Fruit fly (Drosophila melanogaster) whole organism, embryonic: ENCODE data around the gene CG5909.

Experiments used
- Blimp-1 ChIP-seq: fragments of 200-800 bp; sonication (Bioruptor generic); optimal IDR thresholded peaks from 3 replicates; lab custom pipeline; 2018; ENCODE audit warnings: missing biosample characterization, missing genetic modification characterization, mild to moderate bottlenecking, moderate library complexity, missing genetic modification reagents
- CG10462 ChIP-seq: fragments of 200-800 bp; sonication (Bioruptor generic); optimal IDR thresholded peaks from 2 replicates; lab custom pipeline; 2016; ENCODE audit warnings: missing biosample characterization, missing genetic modification characterization
- CG10543 ChIP-seq: fragments of 200-800 bp; sonication (Bioruptor generic); optimal IDR thresholded peaks from 3 replicates; lab custom pipeline; 2017; ENCODE audit warnings: missing biosample characterization, mild to moderate bottlenecking, missing genetic modification characterization, moderate library complexity
- CG10979 ChIP-seq: fragments of 200-800 bp; sonication (Bioruptor generic); optimal IDR thresholded peaks from 2 replicates; lab custom pipeline; 2018; ENCODE audit warnings: missing biosample characterization, mild to moderate bottlenecking, missing genetic modification characterization, moderate library complexity
- CG15073 ChIP-seq: fragments of 200-800 bp; sonication (Bioruptor generic); optimal IDR thresholded peaks from 2 replicates; lab custom pipeline; 2016; ENCODE audit warnings: missing biosample characterization, missing genetic modification characterization
- CG17186 ChIP-seq: fragments of 200-800 bp; sonication (Bioruptor generic); optimal IDR thresholded peaks from 3 replicates; lab custom pipeline; 2017; ENCODE audit warnings: missing biosample characterization, missing genetic modification reagents, missing genetic modification characterization
- CG18764 ChIP-seq: fragments of 200-800 bp; sonication (Bioruptor generic); optimal IDR thresholded peaks from 3 replicates; lab custom pipeline; 2016; ENCODE audit warnings: missing biosample characterization, missing genetic modification characterization
- CG3838 ChIP-seq: fragments of 200-800 bp; sonication (Bioruptor generic); optimal IDR thresholded peaks from 3 replicates; lab custom pipeline; 2016; ENCODE audit warnings: missing biosample characterization, missing genetic modification characterization
- CG5953 ChIP-seq: fragments of 200-800 bp; sonication (Bioruptor generic); IDR thresholded peaks from 2 replicates; pipeline ENCODE4 v1.3.6; 2022; ENCODE audit warnings: missing biosample characterization, missing genetic modification characterization
- CG6175 ChIP-seq: fragments of 200-800 bp; sonication (Bioruptor generic); IDR thresholded peaks from 3 replicates; pipeline ENCODE4 v1.3.6; 2022; ENCODE audit warnings: missing biosample characterization, missing genetic modification characterization
- CG6254 ChIP-seq: fragments of 200-800 bp; sonication (Bioruptor generic); optimal IDR thresholded peaks from 3 replicates; lab custom pipeline; 2017; ENCODE audit warnings: mild to moderate bottlenecking, missing biosample characterization, missing genetic modification reagents, missing genetic modification characterization
- CG6765 ChIP-seq: fragments of 200-800 bp; sonication (Bioruptor generic); optimal IDR thresholded peaks from 3 replicates; lab custom pipeline; 2017; ENCODE audit warnings: missing biosample characterization, mild to moderate bottlenecking, missing genetic modification characterization
- CG6791 ChIP-seq: fragments of 200-800 bp; sonication (Bioruptor generic); IDR thresholded peaks from 3 replicates; pipeline ENCODE4 v1.3.6; 2022; ENCODE audit warnings: missing biosample characterization, missing genetic modification characterization; ENCODE audit not compliant: partially characterized antibody
- CG7556 ChIP-seq: fragments of 200-800 bp; sonication (Bioruptor generic); optimal IDR thresholded peaks from 2 replicates; lab custom pipeline; 2017; ENCODE audit warnings: missing biosample characterization, mild to moderate bottlenecking, missing genetic modification characterization
- CG7928 ChIP-seq: fragments of 200-800 bp; sonication (Bioruptor generic); optimal IDR thresholded peaks from 2 replicates; lab custom pipeline; 2017; ENCODE audit warnings: missing biosample characterization, mild to moderate bottlenecking, missing genetic modification characterization
- CG8765 ChIP-seq: fragments of 200-800 bp; sonication (Bioruptor generic); IDR thresholded peaks from 2 replicates; pipeline ENCODE4 v1.3.6; 2022; ENCODE audit warnings: missing biosample characterization, missing genetic modification characterization
- Dek ChIP-seq: fragments of 200-800 bp; sonication (Bioruptor generic); optimal IDR thresholded peaks from 3 replicates; lab custom pipeline; 2019; ENCODE audit warnings: missing biosample characterization, mild to moderate bottlenecking, missing genetic modification characterization, moderate library complexity
- ERR ChIP-seq: fragments of 200-800 bp; sonication (Bioruptor generic); optimal IDR thresholded peaks from 2 replicates; lab custom pipeline; 2016; ENCODE audit warnings: missing biosample characterization, missing genetic modification characterization
- Eip74EF ChIP-seq, 2 experiments: fragments of 200-800 bp in 1 of 2; fragments of >200 bp in 1 of 2; sonication (Bioruptor generic) in 1 of 2; optimal IDR thresholded peaks; 2 replicates each; lab custom pipeline; 2017 to 2019; ENCODE audit warnings: missing biosample characterization in 2 of 2, missing genetic modification characterization in 2 of 2, mild to moderate bottlenecking in 1 of 2, moderate library complexity in 1 of 2
- Fer3 ChIP-seq: fragments of 200-800 bp; sonication (Bioruptor generic); optimal IDR thresholded peaks from 2 replicates; lab custom pipeline; 2018; ENCODE audit warnings: missing biosample characterization, mild to moderate bottlenecking, missing genetic modification characterization, moderate library complexity
- H2.0 ChIP-seq: fragments of 200-800 bp; sonication (Bioruptor generic); IDR thresholded peaks from 2 replicates; pipeline ENCODE4 v1.3.6; 2022; ENCODE audit warnings: missing biosample characterization, missing genetic modification characterization
- MBD-R2 ChIP-seq: fragments of 200-800 bp; sonication (Bioruptor generic); IDR thresholded peaks from 2 replicates; pipeline ENCODE4 v1.3.6; 2022; ENCODE audit warnings: missing biosample characterization, missing genetic modification characterization
- Med ChIP-seq: fragments of 200-800 bp; sonication (Bioruptor generic); peaks from one replicate; lab custom pipeline; 2016; ENCODE audit warnings: missing biosample characterization, missing genetic modification characterization, mild to moderate bottlenecking, inconsistent platforms, moderate library complexity
- NC2β ChIP-seq: fragments of 200-800 bp; sonication (Bioruptor generic); optimal IDR thresholded peaks from 2 replicates; lab custom pipeline; 2016; ENCODE audit warnings: missing biosample characterization, missing genetic modification characterization
- Oaz ChIP-seq: fragments of 200-800 bp; sonication (Bioruptor generic); IDR thresholded peaks from 2 replicates; pipeline ENCODE4 v1.3.6; 2022; ENCODE audit warnings: missing biosample characterization, missing genetic modification characterization
- Sox100B ChIP-seq: fragments of 200-800 bp; sonication (Bioruptor generic); optimal IDR thresholded peaks from 3 replicates; lab custom pipeline; 2018; ENCODE audit warnings: missing biosample characterization, mild to moderate bottlenecking, missing genetic modification characterization
- Vsx1 ChIP-seq: fragments of 200-800 bp; sonication (Bioruptor generic); optimal IDR thresholded peaks from 2 replicates; lab custom pipeline; 2017; ENCODE audit warnings: missing biosample characterization, mild to moderate bottlenecking, missing genetic modification characterization, missing genetic modification reagents
- Xrp1 ChIP-seq: fragments of 200-800 bp; sonication (Bioruptor generic); IDR thresholded peaks from 2 replicates; pipeline ENCODE4 v1.3.6; 2022; ENCODE audit warnings: missing biosample characterization, missing genetic modification characterization
- ara ChIP-seq: fragments of 200-800 bp; sonication (Bioruptor generic); IDR thresholded peaks from 2 replicates; pipeline ENCODE4 v1.3.6; 2022; ENCODE audit warnings: missing biosample characterization, missing genetic modification characterization
- cas ChIP-seq: fragments of 200-800 bp; sonication (Bioruptor generic); IDR thresholded peaks from 2 replicates; pipeline ENCODE4 v1.3.6; 2022; ENCODE audit warnings: missing biosample characterization, missing genetic modification characterization
- cato ChIP-seq: fragments of 200-800 bp; sonication (Bioruptor generic); optimal IDR thresholded peaks from 2 replicates; lab custom pipeline; 2016; ENCODE audit warnings: missing biosample characterization, missing genetic modification characterization, borderline replicate concordance
- eve ChIP-seq, 2 experiments: fragments of >200 bp; optimal IDR thresholded peaks; 2 replicates each; lab custom pipeline; 2017; ENCODE audit warnings: missing biosample characterization in 2 of 2, missing genetic modification characterization in 2 of 2
- fru ChIP-seq: fragments of >200 bp; optimal IDR thresholded peaks from 2 replicates; lab custom pipeline; 2017
- gce ChIP-seq: fragments of 200-800 bp; sonication (Bioruptor generic); IDR thresholded peaks from 3 replicates; pipeline ENCODE4 v1.3.6; 2022; ENCODE audit warnings: missing biosample characterization, missing genetic modification characterization
- her ChIP-seq: fragments of 200-800 bp; sonication (Bioruptor generic); optimal IDR thresholded peaks from 2 replicates; lab custom pipeline; 2016; ENCODE audit warnings: missing biosample characterization, missing genetic modification characterization
- kah ChIP-seq: fragments of 200-800 bp; sonication (Bioruptor generic); optimal IDR thresholded peaks from 2 replicates; lab custom pipeline; 2018; ENCODE audit warnings: missing biosample characterization, mild to moderate bottlenecking, missing genetic modification characterization
- ken ChIP-seq: fragments of 200-800 bp; sonication (Bioruptor generic); IDR thresholded peaks from 3 replicates; pipeline ENCODE4 v1.3.6; 2022; ENCODE audit warnings: missing biosample characterization, missing genetic modification characterization
- lov ChIP-seq, 2 experiments: fragments of 200-800 bp in 1 of 2; fragments of >200 bp in 1 of 2; sonication (Bioruptor generic) in 1 of 2; IDR thresholded peaks in 1 of 2; optimal IDR thresholded peaks in 1 of 2; 2 replicates in 1 of 2; 3 replicates in 1 of 2; pipeline versions ENCODE4 v1.3.6 to Lab custom; 2017 to 2022; ENCODE audit warnings: missing biosample characterization in 1 of 2, missing genetic modification characterization in 1 of 2
- mam ChIP-seq: fragments of 200-800 bp; sonication (Bioruptor generic); optimal IDR thresholded peaks from 3 replicates; lab custom pipeline; 2016; ENCODE audit warnings: missing biosample characterization, missing genetic modification characterization
- nom ChIP-seq: fragments of 200-800 bp; sonication (Bioruptor generic); optimal IDR thresholded peaks from 2 replicates; lab custom pipeline; 2017; ENCODE audit warnings: missing biosample characterization, missing genetic modification characterization, mild to moderate bottlenecking, moderate library complexity, missing genetic modification reagents
- pan ChIP-seq, 4 experiments: fragments of >200 bp in 3 of 4; fragments of 200-800 bp in 1 of 4; sonication (Bioruptor generic) in 1 of 4; optimal IDR thresholded peaks in 3 of 4; IDR thresholded peaks in 1 of 4; 2 replicates each; pipeline versions ENCODE4 v1.3.6 to Lab custom; 2017 to 2022; ENCODE audit warnings: missing biosample characterization in 2 of 4, missing genetic modification characterization in 2 of 4, mixed read lengths in 1 of 4
- pum ChIP-seq: fragments of 200-800 bp; sonication (Bioruptor generic); optimal IDR thresholded peaks from 2 replicates; lab custom pipeline; 2016; ENCODE audit warnings: missing biosample characterization, missing genetic modification characterization
- repo ChIP-seq: fragments of 200-800 bp; sonication (Bioruptor generic); optimal IDR thresholded peaks from 2 replicates; lab custom pipeline; 2016; ENCODE audit warnings: missing biosample characterization, missing genetic modification characterization
- run ChIP-seq: fragments of 200-800 bp; sonication (Bioruptor generic); optimal IDR thresholded peaks from 3 replicates; lab custom pipeline; 2018; ENCODE audit warnings: missing biosample characterization, mild to moderate bottlenecking, missing genetic modification characterization
- salm ChIP-seq: fragments of 200-800 bp; sonication (Bioruptor generic); optimal IDR thresholded peaks from 2 replicates; lab custom pipeline; 2018; ENCODE audit warnings: missing biosample characterization, mild to moderate bottlenecking, missing genetic modification characterization
- scrt ChIP-seq: fragments of 200-800 bp; sonication (Bioruptor generic); optimal IDR thresholded peaks from 2 replicates; lab custom pipeline; 2018; ENCODE audit warnings: missing biosample characterization, mild to moderate bottlenecking, missing genetic modification characterization, moderate library complexity
- sob ChIP-seq: fragments of 200-800 bp; sonication (Bioruptor generic); IDR thresholded peaks from 2 replicates; pipeline ENCODE4 v1.3.6; 2022; ENCODE audit warnings: missing biosample characterization, missing genetic modification characterization
- zen2 ChIP-seq: fragments of 200-800 bp; sonication (Bioruptor generic); IDR thresholded peaks from 3 replicates; pipeline ENCODE4 v1.3.6; 2022; ENCODE audit warnings: missing biosample characterization, missing genetic modification characterization; ENCODE audit not compliant: partially characterized antibody

Gene CG5909

dm6 chr3R:27111784-27112602 is 49.0 kb upstream of the CG5909 start, which contains the start of the genes gb and CG5815 (continued):
- TF ChIP-seq CG3838 (GFP tag; lab: Kevin White, UChicago) (peak; percentile 77), ken (peak; percentile 91), CG15073 (GFP tag; lab: Kevin White, UChicago) (peak; percentile 32), CG7556 (GFP tag; lab: Kevin White, UChicago) (peak; percentile 86), CG6765 (GFP tag; lab: Kevin White, UChicago) (peak; percentile 75), CG17186 (peak; percentile 65), Dek (tag; lab: Kevin White, UChicago) (peak; percentile 86), lov (optimal IDR thresholded peaks at IDR 0.05; lab: Kevin White, UChicago) (no peak), lov (GFP tag; IDR thresholded peaks at IDR 0.05; lab: Robert Waterston, UW) (peak; percentile 20; the same call in 1 of the 3 replicates), CG6791 (GFP tag; lab: Robert Waterston, UW) (peak; percentile 92), Oaz (GFP tag; lab: Robert Waterston, UW) (peak; percentile 80), pum (GFP tag; lab: Kevin White, UChicago) (peak; percentile 66), NC2β (GFP tag; lab: Kevin White, UChicago) (peak; percentile 48), Xrp1 (GFP tag; lab: Robert Waterston, UW) (peak; percentile 95), H2.0 (GFP tag; lab: Robert Waterston, UW) (peak; percentile 89), ara (peak; percentile 88), Blimp-1 (GFP tag; lab: Kevin White, UChicago) (peak; percentile 83), ERR (peak; percentile 61), Sox100B (no peak), Med (GFP tag; lab: Kevin White, UChicago) (peak; percentile 97), CG7928 (GFP tag; lab: Kevin White, UChicago) (peak; percentile 74), nom (GFP tag; lab: Kevin White, UChicago) (no peak), Fer3 (tag; lab: Kevin White, UChicago) (peak; percentile 91), Eip74EF (GFP tag; optimal IDR thresholded peaks at IDR 0.05; lab: Kevin White, UChicago) (no peak), CG5953 (GFP tag; lab: Robert Waterston, UW) (peak; percentile 80), CG18764 (GFP tag; lab: Kevin White, UChicago) (peak; percentile 85), zen2 (GFP tag; lab: Robert Waterston, UW) (peak; percentile 80), mam (GFP tag; lab: Kevin White, UChicago) (peak; percentile 84), CG6175 (peak; percentile 86; the same call in 2 of the 3 replicates), CG10462 (GFP tag; lab: Kevin White, UChicago) (peak; percentile 86), eve (GFP tag; optimal IDR thresholded peaks at IDR 0.05; lab: Kevin White, UChicago) (no peak), cas (peak; percentile 88), CG8765 (peak; percentile 86), fru (lab: Kevin White, UChicago) (no peak), repo (no peak), scrt (peak; percentile 84), Vsx1 (GFP tag; lab: Kevin White, UChicago) (no peak), CG6254 (GFP tag; lab: Kevin White, UChicago) (peak; percentile 92), run (peak; percentile 60), gce (GFP tag; lab: Robert Waterston, UW) (peak; percentile 84), MBD-R2 (GFP tag; lab: Robert Waterston, UW) (peak; percentile 89), sob (peak; percentile 84), CG10543 (GFP tag; lab: Kevin White, UChicago) (peak; percentile 90), CG10979 (peak; percentile 83), kah (GFP tag; lab: Kevin White, UChicago) (peak; percentile 57), salm (tag; lab: Kevin White, UChicago) (peak; percentile 63), cato (GFP tag; lab: Kevin White, UChicago) (peak; percentile 81), her (GFP tag; lab: Kevin White, UChicago) (peak; percentile 15), pan (optimal IDR thresholded peaks at IDR 0.05; lab: Kevin White, UChicago) (no peak), pan (GFP tag; optimal IDR thresholded peaks at IDR 0.05 in 1 of 2, IDR thresholded peaks at IDR 0.05 in 1 of 2) (peak in 1 of 2 experiments; percentile 90)
